Worm (Caenorhabditis elegans) whole organism, L3 larva: ENCODE measurements around the gene mam-6.

Experiments
- ceh-16 ChIP-seq: sonication (generic microtip); optimal IDR thresholded peaks from 2 replicates; lab custom pipeline; 2017; ENCODE audit warnings: missing biosample characterization, missing genetic modification characterization
- ceh-82 ChIP-seq: fragments of 150-350 bp; optimal IDR thresholded peaks from 2 replicates; lab custom pipeline; 2014; ENCODE audit warnings: missing biosample characterization, missing genetic modification characterization
- elt-2 ChIP-seq: sonication (generic microtip); optimal IDR thresholded peaks from 2 replicates; lab custom pipeline; 2016; ENCODE audit warnings: missing genetic modification reagents, mild to moderate bottlenecking, missing genetic modification characterization, missing compliant biosample characterization
- fos-1 ChIP-seq: fragments of 150-350 bp; optimal IDR thresholded peaks from 2 replicates; lab custom pipeline; 2014; ENCODE audit warnings: missing biosample characterization, missing genetic modification characterization
- lin-15B ChIP-seq: fragments of 150-350 bp; optimal IDR thresholded peaks from 2 replicates; lab custom pipeline; 2014; ENCODE audit warnings: missing biosample characterization, missing genetic modification characterization
- lin-39 ChIP-seq: fragments of 150-350 bp; optimal IDR thresholded peaks from 2 replicates; lab custom pipeline; 2018; ENCODE audit warnings: missing biosample characterization, missing genetic modification reagents, missing genetic modification characterization
- nhr-12 ChIP-seq: fragments of 150-350 bp; optimal IDR thresholded peaks from 2 replicates; lab custom pipeline; 2014; ENCODE audit warnings: missing biosample characterization, missing genetic modification characterization
- unc-39 ChIP-seq: sonication (generic microtip); optimal IDR thresholded peaks from 4 replicates; lab custom pipeline; 2017; ENCODE audit warnings: missing biosample characterization, missing genetic modification characterization

- TF ChIP-seq ceh-82 (tag; lab: Kevin White, UChicago) (no peak), lin-39 (no peak), unc-39 (tag; lab: Kevin White, UChicago) (no peak), elt-2 (tag; lab: Kevin White, UChicago) (no peak), ceh-16 (tag; lab: Kevin White, UChicago) (no peak), fos-1 (tag; lab: Kevin White, UChicago) (no peak), nhr-12 (no peak), lin-15B (tag; lab: Kevin White, UChicago) (no peak)
Observed at ce11 chrX:15039029-15039695, 30.0 kb downstream of the mam-6 start.
